Fruit fly (Drosophila melanogaster) whole organism, embryonic: Measurements from ENCODE around the gene CG6652.

ENCODE experiments used
- Abd-B ChIP-seq: fragments of 200-800 bp; sonication (Bioruptor generic); optimal IDR thresholded peaks from 2 replicates; lab custom pipeline; 2018; ENCODE audit warnings: missing biosample characterization, mild to moderate bottlenecking, missing genetic modification characterization, moderate library complexity
- Bdp1 ChIP-seq: fragments of 200-800 bp; sonication (Bioruptor generic); optimal IDR thresholded peaks from 3 replicates; lab custom pipeline; 2016; ENCODE audit warnings: missing biosample characterization, missing genetic modification characterization
- CG16863 ChIP-seq: fragments of 200-800 bp; sonication (Bioruptor generic); optimal IDR thresholded peaks from 3 replicates; lab custom pipeline; 2016; ENCODE audit warnings: missing biosample characterization, missing genetic modification characterization
- CG2889 ChIP-seq: fragments of 200-800 bp; sonication (Bioruptor generic); IDR thresholded peaks from 3 replicates; pipeline ENCODE4 v1.3.6; 2022; ENCODE audit warnings: missing biosample characterization, missing genetic modification characterization
- H15 ChIP-seq: fragments of 200-800 bp; sonication (Bioruptor generic); IDR thresholded peaks from 3 replicates; pipeline ENCODE4 v1.3.6; 2022; ENCODE audit warnings: missing biosample characterization, missing genetic modification characterization
- Nf-YA ChIP-seq: fragments of 200-800 bp; sonication (Bioruptor generic); IDR thresholded peaks from 2 replicates; pipeline ENCODE4 v1.3.6; 2022; ENCODE audit warnings: missing biosample characterization, missing genetic modification characterization
- Oaz ChIP-seq: fragments of 200-800 bp; sonication (Bioruptor generic); IDR thresholded peaks from 2 replicates; pipeline ENCODE4 v1.3.6; 2022; ENCODE audit warnings: missing biosample characterization, missing genetic modification characterization
- Ravus ChIP-seq: fragments of 200-800 bp; sonication (Bioruptor generic); IDR thresholded peaks from 2 replicates; pipeline ENCODE4 v1.3.6; 2022; ENCODE audit warnings: missing biosample characterization, missing genetic modification characterization
- ara ChIP-seq: fragments of 200-800 bp; sonication (Bioruptor generic); IDR thresholded peaks from 2 replicates; pipeline ENCODE4 v1.3.6; 2022; ENCODE audit warnings: missing biosample characterization, missing genetic modification characterization
- gcm ChIP-seq: fragments of 200-800 bp; sonication (Bioruptor generic); optimal IDR thresholded peaks from 2 replicates; lab custom pipeline; 2019; ENCODE audit warnings: missing biosample characterization, mild to moderate bottlenecking, missing genetic modification characterization, moderate library complexity
- phol ChIP-seq: fragments of 200-800 bp; sonication (Bioruptor generic); optimal IDR thresholded peaks from 3 replicates; lab custom pipeline; 2018; ENCODE audit warnings: missing biosample characterization, mild to moderate bottlenecking, missing genetic modification characterization, moderate library complexity
- slou ChIP-seq: fragments of 200-800 bp; sonication (Bioruptor generic); optimal IDR thresholded peaks from 3 replicates; lab custom pipeline; 2016; ENCODE audit warnings: missing biosample characterization, missing genetic modification characterization

DNA sequence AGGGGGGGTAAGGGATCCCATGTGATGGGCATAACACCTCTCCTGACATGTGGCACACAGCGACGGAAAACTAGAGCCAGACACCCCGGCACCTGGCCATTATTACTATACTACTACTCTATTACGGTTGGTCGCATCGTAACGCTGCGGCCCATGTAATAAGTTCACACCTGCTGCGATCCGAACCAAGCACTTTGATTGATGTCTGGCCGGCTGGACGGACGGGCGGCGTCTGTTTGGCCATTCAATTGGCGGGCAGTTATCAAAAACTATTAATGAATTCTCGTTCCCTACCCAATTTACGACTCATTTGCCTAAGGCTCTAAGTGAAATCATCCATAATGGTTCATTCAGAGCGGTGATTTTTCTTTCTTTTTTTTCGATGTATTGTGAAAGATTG, 15.2 kb downstream of the CG6652 start:
- TF ChIP-seq slou (GFP tag; lab: Kevin White, UChicago), result no peak
- TF ChIP-seq H15, result no peak
- TF ChIP-seq Oaz (GFP tag; lab: Robert Waterston, UW), result no peak
- TF ChIP-seq gcm (GFP tag; lab: Kevin White, UChicago), result no peak
- no peak for TF ChIP-seq phol
- TF ChIP-seq Abd-B (GFP tag; lab: Kevin White, UChicago), result no peak
- TF ChIP-seq Nf-YA (GFP tag; lab: Robert Waterston, UW), result no peak
- TF ChIP-seq CG16863 (GFP tag; lab: Kevin White, UChicago), result no peak
- no peak for TF ChIP-seq Bdp1
- no peak for TF ChIP-seq CG2889 (GFP tag; lab: Robert Waterston, UW)
- no peak for TF ChIP-seq Ravus
- no peak for TF ChIP-seq ara
